Worm (Caenorhabditis elegans): Measurements from ENCODE around the gene vms-1.

The vms-1 gene

ce11 chrIII:8106476-8106875 lies 18.1 kb downstream of the vms-1 start (continued):
- TF ChIP-seq fkh-8 (tag; optimal IDR thresholded peaks at IDR 0.05), result peak; percentile 57
- TF ChIP-seq fkh-10 (GFP tag; optimal IDR thresholded peaks at IDR 0.05), result peak; percentile 23

DNA sequence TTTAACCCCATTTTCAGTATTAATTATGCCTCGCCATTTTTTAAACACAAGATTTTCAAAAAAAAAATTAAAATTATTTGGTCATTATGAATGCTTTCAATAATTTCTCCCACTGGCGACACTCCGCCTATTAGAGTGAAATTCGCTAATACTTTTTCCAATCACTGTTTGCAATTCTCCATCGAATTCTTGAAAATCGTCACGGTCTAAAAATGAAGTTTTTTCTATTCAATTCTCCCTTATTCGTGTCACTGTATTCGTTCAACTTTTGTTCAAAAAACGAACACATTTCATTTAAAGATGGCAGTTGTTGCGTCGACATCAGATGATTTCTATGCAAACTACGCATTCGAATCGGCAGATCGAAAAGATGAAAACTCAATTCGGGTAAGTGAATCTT lies 20.2 kb downstream of the vms-1 start, which contains the start of gene C14B9.3:
Gene C14B9.3 (plus strand): TSS at position 301 of the 400 bp plus-strand sequence.
- TF ChIP-seq snpc-4 (tag; optimal IDR thresholded peaks at IDR 0.05) (no peak), unc-30 (tag; optimal IDR thresholded peaks at IDR 0.05) (no peak), hlh-4 (tag; optimal IDR thresholded peaks at IDR 0.05) (no peak), pqm-1 (tag; optimal IDR thresholded peaks at IDR 0.05) (no peak), blmp-1 (tag; optimal IDR thresholded peaks at IDR 0.05) (no peak), grh-1 (GFP tag; IDR thresholded peaks at IDR 0.05) (no peak), hlh-17 (GFP tag; optimal IDR thresholded peaks at IDR 0.05; ENCODE audit: borderline replicate concordance) (no peak), lin-13 (GFP tag; optimal IDR thresholded peaks at IDR 0.05) (no peak), efl-3 (GFP tag; optimal IDR thresholded peaks at IDR 0.05) (no peak), rnt-1 (tag; optimal IDR thresholded peaks at IDR 0.05) (no peak), nhr-11 (tag; optimal IDR thresholded peaks at IDR 0.05) (no peak), nhr-28 (tag; optimal IDR thresholded peaks at IDR 0.05) (no peak), F16B12.6 (tag; optimal IDR thresholded peaks at IDR 0.05) (no peak), swsn-7 (tag; optimal IDR thresholded peaks at IDR 0.05) (no peak), nhr-47 (tag; optimal IDR thresholded peaks at IDR 0.05) (no peak), egl-27 (tag; optimal IDR thresholded peaks at IDR 0.05) (no peak)

ce11 chrIII:8109459-8110057 lies 21.2 kb downstream of the vms-1 start:
- TF ChIP-seq unc-130 (tag; optimal IDR thresholded peaks at IDR 0.05) (peak; percentile 49), pax-3 (tag; optimal IDR thresholded peaks at IDR 0.05) (peak; percentile 55), efl-1 (optimal IDR thresholded peaks at IDR 0.05) (peak; percentile 62 to 68), efl-1 (GFP tag; optimal IDR thresholded peaks at IDR 0.05 in 1 of 2) (peak; percentile 50 to 96), lin-35 (GFP tag; optimal IDR thresholded peaks at IDR 0.05) (peak; percentile 66 to 85), grh-1 (GFP tag; IDR thresholded peaks at IDR 0.05) (no peak), nhr-85 (tag) (peak; percentile 78), elt-3 (tag; optimal IDR thresholded peaks at IDR 0.05) (peak in 2 of 6 experiments; percentile 22 to 24), ceh-90 (tag; optimal IDR thresholded peaks at IDR 0.05) (no peak), ets-5 (GFP tag; IDR thresholded peaks at IDR 0.05) (no peak), F16B12.6 (tag; optimal IDR thresholded peaks at IDR 0.05) (peak; percentile 11), dsc-1 (tag; optimal IDR thresholded peaks at IDR 0.05) (peak; percentile 79), nhr-76 (tag; optimal IDR thresholded peaks at IDR 0.05) (no peak), irx-1 (tag; optimal IDR thresholded peaks at IDR 0.05) (peak; percentile 55), unc-62 (GFP tag; optimal IDR thresholded peaks at IDR 0.05) (no peak), isw-1 (GFP tag; IDR thresholded peaks at IDR 0.05) (peak; percentile 29; the same call in 1 of the 2 replicates), zip-4 (GFP tag; optimal IDR thresholded peaks at IDR 0.05) (peak; percentile 12), ces-1 (GFP tag; optimal IDR thresholded peaks at IDR 0.05) (no peak), efl-3 (GFP tag; optimal IDR thresholded peaks at IDR 0.05) (no peak), ama-1 (optimal IDR thresholded peaks at IDR 0.05) (no peak), sox-4 (tag; optimal IDR thresholded peaks at IDR 0.05) (no peak), tbx-2 (tag; optimal IDR thresholded peaks at IDR 0.05) (peak; percentile 67), mef-2 (tag; optimal IDR thresholded peaks at IDR 0.05) (no peak), mab-9 (GFP tag; IDR thresholded peaks at IDR 0.05) (0 out of 2 replicates have a peak, but pooled peaks have one; percentile 24), tlp-1 (tag; optimal IDR thresholded peaks at IDR 0.05) (no peak), ceh-82 (tag; optimal IDR thresholded peaks at IDR 0.05) (peak in 2 of 3 experiments; percentile 32 to 74), rnt-1 (tag; optimal IDR thresholded peaks at IDR 0.05) (peak; percentile 86), fkh-8 (tag; optimal IDR thresholded peaks at IDR 0.05) (peak; percentile 80), nhr-90 (tag; optimal IDR thresholded peaks at IDR 0.05; ENCODE audit: poor library complexity) (peak; percentile 68), mep-1 (tag; optimal IDR thresholded peaks at IDR 0.05) (peak; percentile 75), C04F5.9 (tag; optimal IDR thresholded peaks at IDR 0.05) (peak; percentile 34), aha-1 (tag; optimal IDR thresholded peaks at IDR 0.05) (no peak), ceh-88 (GFP tag; IDR thresholded peaks at IDR 0.05) (peak; percentile 56), Y116A8C.19 (tag; optimal IDR thresholded peaks at IDR 0.05; ENCODE audit: borderline replicate concordance) (no peak), nhr-19 (GFP tag; conservative IDR thresholded peaks at IDR 0.05) (peak; percentile 74), nhr-12 (tag; optimal IDR thresholded peaks at IDR 0.05) (no peak), mdl-1 (tag; optimal IDR thresholded peaks at IDR 0.05) (peak in 1 of 2 experiments; percentile 80)

All from whole organism, L1 larva.